Worm (Caenorhabditis elegans) whole organism, mixed stage, embryonic: ENCODE measurements around the gene fbxb-74.

Source experiments
- elt-3 ChIP-seq: fragments of 150-350 bp; optimal IDR thresholded peaks from 2 replicates; lab custom pipeline; 2014; ENCODE audit warnings: missing biosample characterization, missing genetic modification characterization
- lin-13 ChIP-seq: fragments of 150-350 bp; optimal IDR thresholded peaks from 2 replicates; lab custom pipeline; 2014; ENCODE audit warnings: missing biosample characterization, missing genetic modification characterization
- nhr-237 ChIP-seq: fragments of 150-350 bp; optimal IDR thresholded peaks from 2 replicates; lab custom pipeline; 2014; ENCODE audit warnings: missing biosample characterization, missing genetic modification characterization
- nhr-28 ChIP-seq: fragments of 150-350 bp; optimal IDR thresholded peaks from 2 replicates; lab custom pipeline; 2014; ENCODE audit warnings: missing biosample characterization, missing genetic modification characterization
- snpc-4 ChIP-seq: fragments of 150-350 bp; optimal IDR thresholded peaks from 2 replicates; lab custom pipeline; 2014; ENCODE audit warnings: missing biosample characterization, missing genetic modification characterization
- sptf-1 ChIP-seq: sonication (generic microtip); optimal IDR thresholded peaks from 2 replicates; lab custom pipeline; 2017; ENCODE audit warnings: mild to moderate bottlenecking, missing genetic modification characterization, moderate library complexity, missing compliant biosample characterization
- unc-39 ChIP-seq: fragments of 150-350 bp; optimal IDR thresholded peaks from 2 replicates; lab custom pipeline; 2014; ENCODE audit warnings: missing biosample characterization, missing genetic modification characterization
- unc-62 ChIP-seq: fragments of 150-350 bp; optimal IDR thresholded peaks from 2 replicates; lab custom pipeline; 2014; ENCODE audit warnings: missing biosample characterization, missing genetic modification reagents, missing genetic modification characterization

ce11 chrIV:4456658-4457057 is 17.6 kb upstream of the fbxb-74 start:
- TF ChIP-seq nhr-237 (tag; lab: Kevin White, UChicago): no peak
- TF ChIP-seq unc-62 (GFP tag; lab: Kevin White, UChicago): no peak
- no peak for TF ChIP-seq lin-13
- no peak for TF ChIP-seq sptf-1 (tag; lab: Kevin White, UChicago)
- TF ChIP-seq snpc-4 (tag; lab: Kevin White, UChicago): no peak
- no peak for TF ChIP-seq unc-39
- no peak for TF ChIP-seq elt-3
- TF ChIP-seq nhr-28: no peak
